Worm (Caenorhabditis elegans) whole organism, L1 larva: ENCODE measurements around the gene glr-2.

ENCODE experiments used
- C34B4.2 ChIP-seq: sonication (generic microtip); optimal IDR thresholded peaks from 2 replicates; lab custom pipeline; 2017; ENCODE audit warnings: mild to moderate bottlenecking, missing genetic modification characterization, missing compliant biosample characterization
- ama-1 ChIP-seq: fragments of 150-350 bp; optimal IDR thresholded peaks from 2 replicates; lab custom pipeline; 2014
- ceh-82 ChIP-seq, 3 experiments: fragments of 150-350 bp in 1 of 3; sonication (generic microtip) in 2 of 3; optimal IDR thresholded peaks; 2 replicates each; lab custom pipeline; 2014 to 2017; ENCODE audit warnings: missing biosample characterization in 3 of 3, missing genetic modification characterization in 3 of 3
- ceh-90 ChIP-seq: sonication (generic microtip); optimal IDR thresholded peaks from 2 replicates; lab custom pipeline; 2016; ENCODE audit warnings: missing genetic modification characterization, missing compliant biosample characterization
- ces-1 ChIP-seq: fragments of 150-350 bp; optimal IDR thresholded peaks from 2 replicates; lab custom pipeline; 2014; ENCODE audit warnings: missing biosample characterization, missing genetic modification reagents, missing genetic modification characterization
- dsc-1 ChIP-seq: sonication (generic microtip); optimal IDR thresholded peaks from 2 replicates; lab custom pipeline; 2016; ENCODE audit warnings: mild to moderate bottlenecking, missing genetic modification characterization, missing compliant biosample characterization
- efl-1 ChIP-seq, 4 experiments: fragments of 150-350 bp; optimal IDR thresholded peaks in 3 of 4; peaks in 1 of 4; 1 replicate in 1 of 4; 2 replicates in 3 of 4; lab custom pipeline; 2014; ENCODE audit warnings: missing biosample characterization in 2 of 4, missing genetic modification characterization in 2 of 4, missing genetic modification reagents in 2 of 4
- efl-3 ChIP-seq: fragments of 200-800 bp; sonication (Bioruptor generic); optimal IDR thresholded peaks from 2 replicates; lab custom pipeline; 2018; ENCODE audit warnings: mild to moderate bottlenecking, missing genetic modification characterization, missing compliant biosample characterization
- egl-13 ChIP-seq: sonication (generic microtip); optimal IDR thresholded peaks from 2 replicates; lab custom pipeline; 2016; ENCODE audit warnings: missing genotype, missing genetic modification reagents, missing genetic modification characterization, missing compliant biosample characterization
- fkh-10 ChIP-seq: sonication (generic microtip); optimal IDR thresholded peaks from 2 replicates; lab custom pipeline; 2017; ENCODE audit warnings: missing biosample characterization, missing genetic modification reagents, missing genetic modification characterization
- fkh-8 ChIP-seq: sonication (generic microtip); optimal IDR thresholded peaks from 2 replicates; lab custom pipeline; 2016; ENCODE audit warnings: mild to moderate bottlenecking, missing genetic modification characterization, missing compliant biosample characterization
- grh-1 ChIP-seq: fragments of 200-800 bp; sonication (Bioruptor generic); IDR thresholded peaks from 2 replicates; pipeline ENCODE4 v1.3.6; 2022; ENCODE audit warnings: missing genetic modification reagents, missing genetic modification characterization, missing compliant biosample characterization
- hlh-17 ChIP-seq: fragments of 200-800 bp; sonication (Bioruptor generic); optimal IDR thresholded peaks from 2 replicates; lab custom pipeline; 2018; ENCODE audit warnings: missing genetic modification characterization, mild to moderate bottlenecking, missing compliant biosample characterization, moderate library complexity, borderline replicate concordance
- hlh-4 ChIP-seq: sonication (generic microtip); optimal IDR thresholded peaks from 2 replicates; lab custom pipeline; 2016; ENCODE audit warnings: mild to moderate bottlenecking, missing genetic modification characterization, missing compliant biosample characterization
- isw-1 ChIP-seq: fragments of 200-800 bp; sonication (Bioruptor generic); IDR thresholded peaks from 2 replicates; pipeline ENCODE4 v1.3.6; 2022; ENCODE audit warnings: missing genetic modification characterization, missing compliant biosample characterization
- jun-1 ChIP-seq: fragments of 150-350 bp; optimal IDR thresholded peaks from 2 replicates; lab custom pipeline; 2014; ENCODE audit warnings: missing biosample characterization, missing genetic modification reagents, missing genetic modification characterization
- lin-13 ChIP-seq: fragments of 150-350 bp; optimal IDR thresholded peaks from 2 replicates; lab custom pipeline; 2014; ENCODE audit warnings: missing biosample characterization, missing genetic modification reagents, missing genetic modification characterization
- lin-15B ChIP-seq: fragments of 150-350 bp; sonication (generic microtip); optimal IDR thresholded peaks from 3 replicates; lab custom pipeline; 2014; ENCODE audit warnings: missing biosample characterization, missing genetic modification characterization
- lin-39 ChIP-seq: fragments of 150-350 bp; optimal IDR thresholded peaks from 2 replicates; lab custom pipeline; 2014; ENCODE audit warnings: missing biosample characterization, missing genetic modification reagents, missing genetic modification characterization
- mdl-1 ChIP-seq, 2 experiments: fragments of 150-350 bp; optimal IDR thresholded peaks; 2 replicates each; lab custom pipeline; 2014 to 2017; ENCODE audit warnings: missing biosample characterization in 2 of 2, missing genetic modification characterization in 2 of 2, inconsistent platforms in 1 of 2
- mef-2 ChIP-seq: fragments of 150-350 bp; optimal IDR thresholded peaks from 2 replicates; lab custom pipeline; 2014; ENCODE audit warnings: missing biosample characterization, missing genetic modification characterization
- nhr-11 ChIP-seq: fragments of 150-350 bp; optimal IDR thresholded peaks from 2 replicates; lab custom pipeline; 2014; ENCODE audit warnings: missing biosample characterization, missing genetic modification characterization
- nhr-12 ChIP-seq: sonication (generic microtip); optimal IDR thresholded peaks from 2 replicates; lab custom pipeline; 2017; ENCODE audit warnings: missing biosample characterization, missing genetic modification characterization
- nhr-19 ChIP-seq: fragments of 200-800 bp; sonication (Bioruptor generic); conservative IDR thresholded peaks from 2 replicates; pipeline ENCODE4 v1.3.6; 2022; ENCODE audit warnings: missing genetic modification characterization, missing compliant biosample characterization
- nhr-28 ChIP-seq: fragments of 150-350 bp; optimal IDR thresholded peaks from 2 replicates; lab custom pipeline; 2014; ENCODE audit warnings: missing biosample characterization, missing genetic modification characterization
- nhr-47 ChIP-seq: sonication (generic microtip); optimal IDR thresholded peaks from 2 replicates; lab custom pipeline; 2016; ENCODE audit warnings: mild to moderate bottlenecking, missing genetic modification characterization, moderate library complexity, missing compliant biosample characterization
- nhr-71 ChIP-seq: sonication (generic microtip); optimal IDR thresholded peaks from 2 replicates; lab custom pipeline; 2016; ENCODE audit warnings: mild to moderate bottlenecking, missing genetic modification characterization, moderate library complexity, missing compliant biosample characterization
- nhr-76 ChIP-seq: sonication (generic microtip); optimal IDR thresholded peaks from 2 replicates; lab custom pipeline; 2017; ENCODE audit warnings: missing biosample characterization, missing genetic modification characterization
- nhr-77 ChIP-seq: fragments of 150-350 bp; optimal IDR thresholded peaks from 2 replicates; lab custom pipeline; 2014; ENCODE audit warnings: missing biosample characterization, missing genetic modification characterization
- pag-3 ChIP-seq: sonication (generic microtip); optimal IDR thresholded peaks from 2 replicates; lab custom pipeline; 2017; ENCODE audit warnings: missing genetic modification characterization, mild to moderate bottlenecking, missing compliant biosample characterization, antibody characterized with exemption, borderline replicate concordance; ENCODE audit not compliant: insufficient read depth
- pax-3 ChIP-seq: fragments of 200-800 bp; sonication (Bioruptor generic); optimal IDR thresholded peaks from 2 replicates; lab custom pipeline; 2018; ENCODE audit warnings: mild to moderate bottlenecking, missing genetic modification characterization, moderate library complexity, missing compliant biosample characterization
- pqm-1 ChIP-seq: sonication (generic microtip); optimal IDR thresholded peaks from 3 replicates; lab custom pipeline; 2017; ENCODE audit warnings: missing biosample characterization, missing genetic modification characterization
- rnt-1 ChIP-seq: sonication (generic microtip); optimal IDR thresholded peaks from 2 replicates; lab custom pipeline; 2016; ENCODE audit warnings: mild to moderate bottlenecking, missing genetic modification characterization, moderate library complexity, missing compliant biosample characterization
- skn-1 ChIP-seq: fragments of 150-350 bp; optimal IDR thresholded peaks from 2 replicates; lab custom pipeline; 2014; ENCODE audit warnings: missing biosample characterization, missing genetic modification characterization
- snpc-4 ChIP-seq: fragments of 150-350 bp; optimal IDR thresholded peaks from 2 replicates; lab custom pipeline; 2014; ENCODE audit warnings: missing biosample characterization, missing genetic modification characterization
- snu-23 ChIP-seq: sonication (generic microtip); optimal IDR thresholded peaks from 2 replicates; lab custom pipeline; 2016; ENCODE audit warnings: missing genetic modification characterization, missing compliant biosample characterization
- sptf-1 ChIP-seq: fragments of 150-350 bp; optimal IDR thresholded peaks from 2 replicates; lab custom pipeline; 2014; ENCODE audit warnings: missing biosample characterization, missing genetic modification characterization
- sup-37 ChIP-seq: fragments of 200-800 bp; sonication (Bioruptor generic); optimal IDR thresholded peaks from 2 replicates; lab custom pipeline; 2018; ENCODE audit warnings: mild to moderate bottlenecking, missing genetic modification characterization, missing compliant biosample characterization
- unc-30 ChIP-seq: sonication (generic microtip); optimal IDR thresholded peaks from 2 replicates; lab custom pipeline; 2017; ENCODE audit warnings: missing biosample characterization, missing genetic modification characterization
- unc-86 ChIP-seq: sonication (generic microtip); optimal IDR thresholded peaks from 2 replicates; lab custom pipeline; 2016; ENCODE audit warnings: missing genetic modification characterization, missing compliant biosample characterization
- unc-98 ChIP-seq: fragments of 200-800 bp; sonication (Bioruptor generic); IDR thresholded peaks from 2 replicates; pipeline ENCODE4 v1.3.6; 2022; ENCODE audit warnings: missing genetic modification characterization, missing compliant biosample characterization
- xbp-1 ChIP-seq: sonication (generic microtip); optimal IDR thresholded peaks from 2 replicates; lab custom pipeline; 2016; ENCODE audit warnings: missing genetic modification characterization, missing compliant biosample characterization
- zag-1 ChIP-seq: fragments of 150-350 bp; optimal IDR thresholded peaks from 2 replicates; lab custom pipeline; 2014; ENCODE audit warnings: missing biosample characterization, missing genetic modification characterization

glr-2 gene

ce11 chrIII:7103940-7104440, 40.8 kb downstream of the glr-2 start, which contains the start of gene cpg-2:
TSS of gene cpg-2 (minus strand) at chrIII:7103990.
- TF ChIP-seq skn-1 (tag; lab: Kevin White, UChicago), result no peak
- TF ChIP-seq lin-15B (tag; lab: Kevin White, UChicago), result no peak
- no peak for TF ChIP-seq jun-1
- TF ChIP-seq fkh-10, result no peak
- no peak for TF ChIP-seq isw-1 (GFP tag; lab: Robert Waterston, UW)
- TF ChIP-seq unc-98 (GFP tag; lab: Robert Waterston, UW), result no peak

- no peak for TF ChIP-seq ceh-82 (tag; optimal IDR thresholded peaks at IDR 0.05; lab: Kevin White, UChicago)
- TF ChIP-seq sup-37, result no peak
- TF ChIP-seq isw-1 (GFP tag; lab: Robert Waterston, UW), result no peak
- TF ChIP-seq ama-1, result no peak
- no peak for TF ChIP-seq pax-3 (tag; lab: Kevin White, UChicago)
- TF ChIP-seq lin-13, result no peak
- TF ChIP-seq nhr-76 (tag; lab: Kevin White, UChicago), result no peak
- no peak for TF ChIP-seq ces-1 (GFP tag; lab: Kevin White, UChicago)
- TF ChIP-seq nhr-28, result no peak
- TF ChIP-seq hlh-4 (tag; lab: Kevin White, UChicago), result no peak
- no peak for TF ChIP-seq egl-13 (tag; lab: Kevin White, UChicago)
- TF ChIP-seq nhr-77 (tag; lab: Kevin White, UChicago), result no peak
- no peak for TF ChIP-seq pag-3 (tag; lab: Kevin White, UChicago)
These were observed 42.8 kb downstream of the glr-2 start for ce11 chrIII:7101814-7102477.

ce11 chrIII:7100001-7100400, 44.8 kb downstream of the glr-2 start, which contains the start of gene ZK418.11:
TSS of gene ZK418.11 (plus strand) at chrIII:7100289.
- TF ChIP-seq pqm-1 (no peak), fkh-8 (tag; lab: Kevin White, UChicago) (peak; percentile 73), dsc-1 (tag; lab: Kevin White, UChicago) (peak; percentile 55), nhr-11 (tag; lab: Kevin White, UChicago) (peak; percentile 36), lin-39 (tag; lab: Kevin White, UChicago) (no peak), nhr-71 (tag; lab: Kevin White, UChicago) (peak; percentile 26), efl-1 (optimal IDR thresholded peaks at IDR 0.05; lab: Kevin White, UChicago) (no peak), efl-1 (GFP tag; optimal IDR thresholded peaks at IDR 0.05 in 1 of 2; lab: Kevin White, UChicago) (no peak)

ce11 chrIII:7096481-7096880, 48.3 kb downstream of the glr-2 start:
- TF ChIP-seq unc-98 (GFP tag; lab: Robert Waterston, UW) (no peak), snpc-4 (no peak), pag-3 (tag; lab: Kevin White, UChicago) (no peak), unc-86 (tag; lab: Kevin White, UChicago) (no peak), hlh-4 (tag; lab: Kevin White, UChicago) (no peak), grh-1 (GFP tag; lab: Robert Waterston, UW) (no peak), ceh-82 (tag; optimal IDR thresholded peaks at IDR 0.05; lab: Kevin White, UChicago) (no peak), efl-3 (GFP tag; lab: Kevin White, UChicago) (no peak), nhr-19 (GFP tag; lab: Robert Waterston, UW) (no peak), sptf-1 (no peak), jun-1 (no peak)

- no peak for TF ChIP-seq hlh-4 (tag; lab: Kevin White, UChicago)
- peak; percentile 50 for TF ChIP-seq nhr-71 (tag; lab: Kevin White, UChicago)
- TF ChIP-seq nhr-47 (tag; lab: Kevin White, UChicago), result peak; percentile 46
- TF ChIP-seq snu-23, result no peak
- TF ChIP-seq rnt-1 (tag; lab: Kevin White, UChicago), result no peak
- TF ChIP-seq lin-13, result no peak
- no peak for TF ChIP-seq unc-30 (tag; lab: Kevin White, UChicago)
- no peak for TF ChIP-seq zag-1 (tag; lab: Kevin White, UChicago)
- peak; percentile 82 for TF ChIP-seq fkh-8 (tag; lab: Kevin White, UChicago)
- no peak for TF ChIP-seq xbp-1 (tag; lab: Kevin White, UChicago)
- no peak for TF ChIP-seq fkh-10
- no peak for TF ChIP-seq C34B4.2 (tag; lab: Kevin White, UChicago)
- TF ChIP-seq nhr-11 (tag; lab: Kevin White, UChicago), result peak; percentile 64
- no peak for TF ChIP-seq efl-1 (optimal IDR thresholded peaks at IDR 0.05; lab: Kevin White, UChicago)
- TF ChIP-seq efl-1 (GFP tag; optimal IDR thresholded peaks at IDR 0.05 in 1 of 2; lab: Kevin White, UChicago), result no peak
- no peak for TF ChIP-seq mef-2 (tag; lab: Kevin White, UChicago)
- TF ChIP-seq hlh-17 (GFP tag; lab: Kevin White, UChicago), result no peak
- TF ChIP-seq nhr-12 (tag; lab: Kevin White, UChicago), result no peak
- no peak for TF ChIP-seq mdl-1 (tag; optimal IDR thresholded peaks at IDR 0.05; lab: Kevin White, UChicago)
- no peak for TF ChIP-seq ceh-90
- no peak for TF ChIP-seq grh-1 (GFP tag; lab: Robert Waterston, UW)
These were observed 49.6 kb downstream of the glr-2 start, which contains the start of gene nhr-9 for ce11 chrIII:7095156-7095555. TSS of gene nhr-9 (plus strand) at chrIII:7095462.
